Fruit fly (Drosophila melanogaster) whole organism: ENCODE results near the gene CG6652.

Experiments
- CG8478 ChIP-seq: fragments of >200 bp; optimal IDR thresholded peaks from 2 replicates; lab custom pipeline; 2018; ENCODE audit warnings: inconsistent platforms
- pan ChIP-seq: fragments of >200 bp; optimal IDR thresholded peaks from 2 replicates; lab custom pipeline; 2017
- psq ChIP-seq: fragments of >200 bp; optimal IDR thresholded peaks from 2 replicates; lab custom pipeline; 2017
- usp ChIP-seq: fragments of >200 bp; optimal IDR thresholded peaks from 2 replicates; lab custom pipeline; 2017; ENCODE audit warnings: missing biosample characterization, missing genetic modification characterization, mixed read lengths

dm6 chr3L:17031971-17032370 is 9.3 kb upstream of the CG6652 start, which contains the start of gene Ilp8:
- TF ChIP-seq CG8478 (lab: Kevin White, UChicago) (no peak), usp (GFP tag; lab: Kevin White, UChicago) (no peak), psq (lab: Kevin White, UChicago) (no peak), pan (lab: Kevin White, UChicago) (no peak)
